Worm (Caenorhabditis elegans): Measurements from ENCODE around the gene gnrr-7.

ce11 chrX:11211360-11211759 is 25.8 kb downstream of the gnrr-7 start:
- TF ChIP-seq cnd-1 (tag; optimal IDR thresholded peaks at IDR 0.05) (peak; percentile 76), lin-13 (tag; optimal IDR thresholded peaks at IDR 0.05) (no peak), unc-120 (tag; optimal IDR thresholded peaks at IDR 0.05; ENCODE audit: poor library complexity, severe bottlenecking) (no peak), elt-1 (tag; optimal IDR thresholded peaks at IDR 0.05; ENCODE audit: borderline replicate concordance, insufficient read depth) (no peak), tbx-8 (GFP tag; optimal IDR thresholded peaks at IDR 0.05) (no peak), nhr-237 (tag; optimal IDR thresholded peaks at IDR 0.05) (no peak)
